Worm (Caenorhabditis elegans): ENCODE data around the gene Y32B12C.1.

ce11 chrV:16635911-16636310 lies 29.5 kb downstream of the Y32B12C.1 start, which contains the start of gene mltn-11:
- TF ChIP-seq ama-1 (optimal IDR thresholded peaks at IDR 0.05) = no peak
- no peak for TF ChIP-seq nhr-76 (tag; optimal IDR thresholded peaks at IDR 0.05)
- no peak for TF ChIP-seq unc-39 (tag; optimal IDR thresholded peaks at IDR 0.05)
- no peak for TF ChIP-seq ztf-4 (tag; optimal IDR thresholded peaks at IDR 0.05)
- no peak for TF ChIP-seq egl-27 (tag; optimal IDR thresholded peaks at IDR 0.05)

All from whole organism, L3 larva.